Worm (Caenorhabditis elegans) whole organism, young adult: ENCODE data around the gene F20D6.11.

Source experiments
- B0035.1 ChIP-seq: sonication (generic microtip); optimal IDR thresholded peaks from 2 replicates; lab custom pipeline; 2016; ENCODE audit warnings: missing genetic modification characterization, mild to moderate bottlenecking, missing compliant biosample characterization, missing genotype, missing genetic modification reagents
- B0336.3 ChIP-seq: fragments of 200-800 bp; sonication (Bioruptor generic); IDR thresholded peaks from 2 replicates; pipeline ENCODE4 v1.3.6; 2022; ENCODE audit warnings: missing genetic modification characterization, missing compliant biosample characterization
- D2030.7 ChIP-seq: fragments of 200-800 bp; sonication (Bioruptor generic); IDR thresholded peaks from 2 replicates; pipeline ENCODE4 v1.3.6; 2022; ENCODE audit warnings: missing genetic modification reagents, missing genetic modification characterization, missing compliant biosample characterization
- F10E7.11 ChIP-seq: sonication (generic microtip); optimal IDR thresholded peaks from 2 replicates; lab custom pipeline; 2017; ENCODE audit warnings: mild to moderate bottlenecking, missing genetic modification characterization, moderate library complexity, missing compliant biosample characterization
- F33H1.4 ChIP-seq: fragments of 200-800 bp; sonication (Bioruptor generic); IDR thresholded peaks from 2 replicates; pipeline ENCODE4 v1.3.6; 2022; ENCODE audit warnings: missing genetic modification reagents, missing genetic modification characterization, missing compliant biosample characterization
- F37B4.10 ChIP-seq: fragments of 200-800 bp; sonication (Bioruptor generic); IDR thresholded peaks from 2 replicates; pipeline ENCODE4 v1.3.6; 2022; ENCODE audit warnings: missing genetic modification characterization, missing compliant biosample characterization
- F39B2.1 ChIP-seq: fragments of 200-800 bp; sonication (Bioruptor generic); IDR thresholded peaks from 2 replicates; pipeline ENCODE4 v1.3.6; 2022; ENCODE audit warnings: missing genetic modification reagents, missing genetic modification characterization, missing compliant biosample characterization
- F57C9.4 ChIP-seq: sonication (generic microtip); optimal IDR thresholded peaks from 2 replicates; lab custom pipeline; 2017; ENCODE audit warnings: mild to moderate bottlenecking, missing genetic modification characterization, missing compliant biosample characterization
- K12H6.12 ChIP-seq: fragments of 200-800 bp; sonication (Bioruptor generic); optimal IDR thresholded peaks from 2 replicates; lab custom pipeline; 2018; ENCODE audit warnings: mild to moderate bottlenecking, missing genetic modification characterization, missing compliant biosample characterization
- T07F8.4 ChIP-seq: sonication (generic microtip); optimal IDR thresholded peaks from 2 replicates; lab custom pipeline; 2016; ENCODE audit warnings: mild to moderate bottlenecking, missing genetic modification characterization, moderate library complexity, missing compliant biosample characterization
- T26A5.8 ChIP-seq: sonication (generic microtip); optimal IDR thresholded peaks from 2 replicates; lab custom pipeline; 2016; ENCODE audit warnings: missing genetic modification characterization, missing compliant biosample characterization
- ama-1 ChIP-seq, 3 experiments: fragments of 150-350 bp in 1 of 3; sonication (generic microtip) in 2 of 3; optimal IDR thresholded peaks; 2 replicates each; lab custom pipeline; 2014 to 2018; ENCODE audit warnings: missing biosample characterization in 2 of 3, missing genetic modification characterization in 2 of 3, missing genetic modification reagents in 2 of 3
- aptf-2 ChIP-seq: fragments of 200-800 bp; sonication (Bioruptor generic); conservative IDR thresholded peaks from 2 replicates; pipeline ENCODE4 v1.3.6; 2022; ENCODE audit warnings: missing genetic modification reagents, missing genetic modification characterization, missing compliant biosample characterization
- aptf-3 ChIP-seq: fragments of 200-800 bp; sonication (Bioruptor generic); IDR thresholded peaks from 2 replicates; pipeline ENCODE4 v1.3.6; 2022; ENCODE audit warnings: missing genetic modification characterization, missing compliant biosample characterization
- atf-7 ChIP-seq: sonication (generic microtip); optimal IDR thresholded peaks from 2 replicates; lab custom pipeline; 2017; ENCODE audit warnings: mild to moderate bottlenecking, missing genetic modification characterization, missing compliant biosample characterization
- attf-3 ChIP-seq: fragments of 200-800 bp; sonication (Bioruptor generic); conservative IDR thresholded peaks from 2 replicates; pipeline ENCODE4 v1.3.6; 2022; ENCODE audit warnings: missing genetic modification reagents, missing genetic modification characterization, missing compliant biosample characterization
- bed-2 ChIP-seq: fragments of 200-800 bp; sonication (Bioruptor generic); IDR thresholded peaks from 2 replicates; pipeline ENCODE4 v1.3.6; 2022; ENCODE audit warnings: missing genetic modification reagents, missing genetic modification characterization, missing compliant biosample characterization
- cebp-2 ChIP-seq: fragments of 200-800 bp; sonication (Bioruptor generic); IDR thresholded peaks from 2 replicates; pipeline ENCODE4 v1.3.6; 2022; ENCODE audit warnings: missing genetic modification characterization, missing compliant biosample characterization
- ceh-100 ChIP-seq: fragments of 200-800 bp; sonication (Bioruptor generic); IDR thresholded peaks from 2 replicates; pipeline ENCODE4 v1.3.6; 2022; ENCODE audit warnings: missing genetic modification reagents, missing genetic modification characterization, missing compliant biosample characterization
- ceh-40 ChIP-seq: fragments of 200-800 bp; sonication (Bioruptor generic); IDR thresholded peaks from 2 replicates; pipeline ENCODE4 v1.3.6; 2022; ENCODE audit warnings: missing genetic modification characterization, missing compliant biosample characterization
- ceh-58 ChIP-seq: fragments of 200-800 bp; sonication (Bioruptor generic); IDR thresholded peaks from 2 replicates; pipeline ENCODE4 v1.3.6; 2022; ENCODE audit warnings: missing genetic modification characterization, missing compliant biosample characterization
- chd-7 ChIP-seq: sonication (generic microtip); optimal IDR thresholded peaks from 2 replicates; lab custom pipeline; 2016; ENCODE audit warnings: mild to moderate bottlenecking, missing genetic modification characterization, moderate library complexity, missing compliant biosample characterization
- die-1 ChIP-seq: sonication (generic microtip); optimal IDR thresholded peaks from 2 replicates; lab custom pipeline; 2016; ENCODE audit warnings: missing genotype, mild to moderate bottlenecking, missing genetic modification characterization, missing compliant biosample characterization
- egl-18 ChIP-seq: fragments of 200-800 bp; sonication (Bioruptor generic); IDR thresholded peaks from 2 replicates; pipeline ENCODE4 v1.3.6; 2022; ENCODE audit warnings: missing genetic modification reagents, missing genetic modification characterization, missing compliant biosample characterization
- egl-44 ChIP-seq: fragments of 200-800 bp; sonication (Bioruptor generic); IDR thresholded peaks from 2 replicates; pipeline ENCODE4 v1.3.6; 2022; ENCODE audit warnings: missing genetic modification reagents, missing genetic modification characterization, missing compliant biosample characterization
- egrh-3 ChIP-seq: fragments of 200-800 bp; sonication (Bioruptor generic); IDR thresholded peaks from 2 replicates; pipeline ENCODE4 v1.3.6; 2022; ENCODE audit warnings: missing genetic modification reagents, missing genetic modification characterization, missing compliant biosample characterization
- ets-4 ChIP-seq: fragments of 200-800 bp; sonication (Bioruptor generic); optimal IDR thresholded peaks from 2 replicates; lab custom pipeline; 2018; ENCODE audit warnings: mild to moderate bottlenecking, missing genetic modification characterization, missing compliant biosample characterization
- hlh-26 ChIP-seq: fragments of 200-800 bp; sonication (Bioruptor generic); conservative IDR thresholded peaks from 2 replicates; pipeline ENCODE4 v1.3.6; 2022; ENCODE audit warnings: missing genetic modification reagents, missing genetic modification characterization, missing compliant biosample characterization
- hsf-1 ChIP-seq: fragments of 200-800 bp; sonication (Bioruptor generic); IDR thresholded peaks from 2 replicates; pipeline ENCODE4 v1.3.6; 2022; ENCODE audit warnings: missing genetic modification reagents, missing genetic modification characterization, missing compliant biosample characterization
- lir-1 ChIP-seq: fragments of 200-800 bp; sonication (Bioruptor generic); conservative IDR thresholded peaks from 2 replicates; pipeline ENCODE4 v1.3.6; 2022; ENCODE audit warnings: missing genetic modification reagents, missing genetic modification characterization, missing compliant biosample characterization
- madf-10 ChIP-seq: sonication (generic microtip); optimal IDR thresholded peaks from 2 replicates; lab custom pipeline; 2016; ENCODE audit warnings: mild to moderate bottlenecking, missing genetic modification characterization, missing compliant biosample characterization
- mcd-1 ChIP-seq: fragments of 200-800 bp; sonication (Bioruptor generic); IDR thresholded peaks from 2 replicates; pipeline ENCODE4 v1.3.6; 2022; ENCODE audit warnings: missing genetic modification reagents, missing genetic modification characterization, missing compliant biosample characterization
- nfyb-1 ChIP-seq: fragments of 200-800 bp; sonication (Bioruptor generic); IDR thresholded peaks from 2 replicates; pipeline ENCODE4 v1.3.6; 2022; ENCODE audit warnings: missing genetic modification reagents, missing genetic modification characterization, missing compliant biosample characterization
- nhr-179 ChIP-seq: sonication (generic microtip); optimal IDR thresholded peaks from 2 replicates; lab custom pipeline; 2016; ENCODE audit warnings: mild to moderate bottlenecking, missing genetic modification characterization, missing compliant biosample characterization
- nhr-27 ChIP-seq: fragments of 200-800 bp; sonication (Bioruptor generic); optimal IDR thresholded peaks from 2 replicates; lab custom pipeline; 2018; ENCODE audit warnings: mild to moderate bottlenecking, missing genetic modification characterization, moderate library complexity, missing compliant biosample characterization
- rcor-1 ChIP-seq: fragments of 200-800 bp; sonication (Bioruptor generic); IDR thresholded peaks from 2 replicates; pipeline ENCODE4 v1.3.6; 2022; ENCODE audit warnings: missing genetic modification reagents, missing genetic modification characterization, missing compliant biosample characterization
- rpc-1 ChIP-seq, 2 experiments: fragments of 150-350 bp in 1 of 2; sonication (generic microtip) in 1 of 2; optimal IDR thresholded peaks; 2 replicates each; lab custom pipeline; 2014 to 2018; ENCODE audit warnings: missing biosample characterization in 1 of 2, missing genetic modification characterization in 1 of 2, missing genetic modification reagents in 1 of 2, missing genotype in 1 of 2
- snpc-1.1 ChIP-seq: sonication (generic microtip); optimal IDR thresholded peaks from 2 replicates; lab custom pipeline; 2017; ENCODE audit warnings: missing genetic modification characterization, mild to moderate bottlenecking, missing compliant biosample characterization, antibody characterized with exemption, moderate library complexity, missing genotype, missing genetic modification reagents; ENCODE audit not compliant: insufficient read depth
- snpc-1.3 ChIP-seq: sonication (generic microtip); optimal IDR thresholded peaks from 2 replicates; lab custom pipeline; 2017; ENCODE audit warnings: missing genetic modification characterization, mild to moderate bottlenecking, missing compliant biosample characterization, antibody characterized with exemption, moderate library complexity, missing genotype, missing genetic modification reagents; ENCODE audit not compliant: insufficient read depth
- snpc-3.4 ChIP-seq: sonication (generic microtip); optimal IDR thresholded peaks from 2 replicates; lab custom pipeline; 2017; ENCODE audit warnings: missing genetic modification characterization, mild to moderate bottlenecking, missing compliant biosample characterization, antibody characterized with exemption, moderate library complexity, missing genotype, missing genetic modification reagents
- snpc-4 ChIP-seq, 5 experiments: fragments of 150-350 bp in 1 of 5; sonication (generic microtip) in 4 of 5; optimal IDR thresholded peaks; 2 replicates each; lab custom pipeline; 2014 to 2018; ENCODE audit warnings: missing genetic modification characterization in 5 of 5, missing biosample characterization in 3 of 5, antibody characterized with exemption in 2 of 5, mild to moderate bottlenecking in 2 of 5, missing compliant biosample characterization in 2 of 5, missing genotype in 2 of 5, moderate library complexity in 2 of 5, missing genetic modification reagents in 1 of 5
- unc-62 ChIP-seq: fragments of 150-350 bp; optimal IDR thresholded peaks from 2 replicates; lab custom pipeline; 2014; ENCODE audit warnings: missing biosample characterization, missing genetic modification reagents, missing genetic modification characterization
- ztf-18 ChIP-seq: sonication (generic microtip); optimal IDR thresholded peaks from 2 replicates; lab custom pipeline; 2016; ENCODE audit warnings: missing genotype, mild to moderate bottlenecking, missing genetic modification characterization, missing compliant biosample characterization
- ztf-28 ChIP-seq: fragments of 200-800 bp; sonication (Bioruptor generic); IDR thresholded peaks from 2 replicates; pipeline ENCODE4 v1.3.6; 2022; ENCODE audit warnings: missing genetic modification reagents, missing genetic modification characterization, missing compliant biosample characterization
- ztf-6 ChIP-seq: fragments of 200-800 bp; sonication (Bioruptor generic); IDR thresholded peaks from 2 replicates; pipeline ENCODE4 v1.3.6; 2022; ENCODE audit warnings: missing genetic modification reagents, missing genetic modification characterization, missing compliant biosample characterization

Gene F20D6.11

DNA sequence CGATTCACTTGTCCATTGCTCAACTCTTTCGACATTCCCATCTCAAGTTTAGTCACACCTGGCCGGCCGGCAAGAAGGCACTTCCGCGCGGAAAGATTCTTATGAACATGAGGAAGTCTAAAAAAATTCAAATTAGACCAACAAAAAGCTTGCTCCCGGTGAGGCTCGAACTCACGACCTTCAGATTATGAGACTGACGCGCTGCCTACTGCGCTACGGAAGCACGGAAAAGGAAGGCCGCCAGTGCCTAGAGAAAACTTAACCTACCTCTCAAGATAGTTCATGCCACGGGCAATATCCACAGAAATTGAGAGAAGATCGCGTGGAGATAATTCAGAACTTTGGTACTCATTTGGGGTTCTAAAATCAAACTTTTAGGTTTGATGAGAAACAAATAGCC, 31.2 kb upstream of the F20D6.11 start (continued):
- TF ChIP-seq rpc-1 (optimal IDR thresholded peaks at IDR 0.05; lab: Kevin White, UChicago): peak; percentile 59
- peak; percentile 79 for TF ChIP-seq rpc-1 (tag; optimal IDR thresholded peaks at IDR 0.05; lab: Kevin White, UChicago)
- TF ChIP-seq aptf-2 (GFP tag; lab: Robert Waterston, UW): no peak
- no peak for TF ChIP-seq atf-7 (tag; lab: Kevin White, UChicago)

DNA sequence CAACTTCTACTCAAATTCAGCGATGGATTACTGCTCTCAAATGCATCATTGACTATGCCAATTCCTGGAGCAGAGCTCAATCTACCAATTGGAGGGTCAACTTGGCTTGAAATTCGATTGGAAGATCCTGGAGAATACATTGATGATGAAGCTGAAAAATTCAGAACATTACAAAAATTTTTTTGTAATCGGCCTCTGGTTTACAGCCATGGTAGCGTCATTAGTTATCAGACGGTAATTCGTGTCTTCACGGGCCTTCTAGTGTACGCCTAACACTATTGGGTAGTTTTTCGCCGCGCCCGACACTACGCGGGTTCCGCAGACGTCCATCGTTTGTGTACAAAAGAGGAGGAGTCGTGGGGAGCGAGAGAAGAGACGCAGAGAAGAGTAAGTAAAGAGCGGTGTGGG, 29.8 kb upstream of the F20D6.11 start:
- no peak for TF ChIP-seq F57C9.4 (tag; lab: Kevin White, UChicago)
- TF ChIP-seq D2030.7: peak; percentile 98
- peak; percentile 100 for TF ChIP-seq snpc-4 (GFP tag; optimal IDR thresholded peaks at IDR 0.05; lab: Kevin White, UChicago)
- peak; percentile 99 to 100 (median 100) for TF ChIP-seq snpc-4 (tag; optimal IDR thresholded peaks at IDR 0.05; lab: Kevin White, UChicago)
- no peak for TF ChIP-seq nhr-179
- TF ChIP-seq hsf-1 (GFP tag; lab: Robert Waterston, UW): peak; percentile 92
- peak; percentile 70; the same call in 1 of the 2 replicates for TF ChIP-seq lir-1 (GFP tag; lab: Robert Waterston, UW)
- TF ChIP-seq ama-1 (optimal IDR thresholded peaks at IDR 0.05; lab: Kevin White, UChicago): peak; percentile 91
- peak in 1 of 2 experiments; percentile 35 for TF ChIP-seq ama-1 (GFP tag; optimal IDR thresholded peaks at IDR 0.05; lab: Kevin White, UChicago)
- peak; percentile 77 for TF ChIP-seq madf-10 (tag; lab: Kevin White, UChicago)
- no peak for TF ChIP-seq F37B4.10
- TF ChIP-seq egl-44 (GFP tag; lab: Robert Waterston, UW): 0 out of 2 replicates have a peak, but pooled peaks have one; percentile 38
- TF ChIP-seq egl-18 (GFP tag; lab: Robert Waterston, UW): no peak
- peak; percentile 20 for TF ChIP-seq T07F8.4 (tag; lab: Kevin White, UChicago)
- no peak for TF ChIP-seq ceh-40 (GFP tag; lab: Robert Waterston, UW)
- peak; percentile 74 for TF ChIP-seq chd-7
- peak; percentile 61 for TF ChIP-seq ets-4 (GFP tag; lab: Kevin White, UChicago)
- peak; percentile 98 for TF ChIP-seq snpc-1.3 (tag; lab: Kevin White, UChicago)
- TF ChIP-seq nhr-27 (tag; lab: Kevin White, UChicago): peak; percentile 23
- peak; percentile 96 for TF ChIP-seq B0336.3 (GFP tag; lab: Robert Waterston, UW)
- TF ChIP-seq F33H1.4 (GFP tag; lab: Robert Waterston, UW): peak; percentile 71
- peak; percentile 91 for TF ChIP-seq nfyb-1 (GFP tag; lab: Robert Waterston, UW)
- TF ChIP-seq ztf-18: peak; percentile 72
- TF ChIP-seq ceh-58 (GFP tag; lab: Robert Waterston, UW): no peak
- TF ChIP-seq ceh-100 (GFP tag; lab: Robert Waterston, UW): peak; percentile 92
- TF ChIP-seq F39B2.1 (GFP tag; lab: Robert Waterston, UW): peak; percentile 82
- peak; percentile 91 for TF ChIP-seq ztf-28 (GFP tag; lab: Robert Waterston, UW)
- no peak for TF ChIP-seq hlh-26 (GFP tag; lab: Robert Waterston, UW)
- peak; percentile 95 for TF ChIP-seq rcor-1 (GFP tag; lab: Robert Waterston, UW)
- peak; percentile 8 for TF ChIP-seq F10E7.11 (tag; lab: Kevin White, UChicago)
- no peak for TF ChIP-seq B0035.1 (tag; lab: Kevin White, UChicago)
- peak; percentile 14 for TF ChIP-seq rpc-1 (optimal IDR thresholded peaks at IDR 0.05; lab: Kevin White, UChicago)
- peak; percentile 23 for TF ChIP-seq rpc-1 (tag; optimal IDR thresholded peaks at IDR 0.05; lab: Kevin White, UChicago)
- peak; percentile 41; the same call in 1 of the 2 replicates for TF ChIP-seq bed-2 (GFP tag; lab: Robert Waterston, UW)
- peak; percentile 52 for TF ChIP-seq die-1 (tag; lab: Kevin White, UChicago)
- 0 out of 2 replicates have a peak, but pooled peaks have one; percentile 9 for TF ChIP-seq cebp-2 (GFP tag; lab: Robert Waterston, UW)
- no peak for TF ChIP-seq T26A5.8 (tag; lab: Kevin White, UChicago)
- TF ChIP-seq snpc-3.4 (tag; lab: Kevin White, UChicago): peak; percentile 99
- peak; percentile 77 for TF ChIP-seq attf-3 (GFP tag; lab: Robert Waterston, UW)
- peak; percentile 99 for TF ChIP-seq snpc-1.1 (tag; lab: Kevin White, UChicago)
- TF ChIP-seq aptf-3 (GFP tag; lab: Robert Waterston, UW): no peak
- peak; percentile 70 for TF ChIP-seq egrh-3 (GFP tag; lab: Robert Waterston, UW)
- TF ChIP-seq ztf-6 (GFP tag; lab: Robert Waterston, UW): no peak
- peak; percentile 54 for TF ChIP-seq K12H6.12
- TF ChIP-seq mcd-1 (GFP tag; lab: Robert Waterston, UW): peak; percentile 84
- no peak for TF ChIP-seq unc-62 (GFP tag; lab: Kevin White, UChicago)
